Worm (Caenorhabditis elegans): ENCODE results near the gene ZK632.9.
A peak's percentile ranks its signal among the peaks of the same experiment; 100 is the strongest.

Gene ZK632.9

ce11 chrIII:9804997-9805610 lies 20.1 kb downstream of the ZK632.9 start, which contains the start of gene riok-3 (continued):
- TF ChIP-seq nfya-2 (GFP tag; IDR thresholded peaks at IDR 0.05) (no peak), aptf-2 (GFP tag; conservative IDR thresholded peaks at IDR 0.05) (no peak), Y56A3A.18 (GFP tag; IDR thresholded peaks at IDR 0.05) (peak; percentile 10; the same call in 1 of the 2 replicates), egl-44 (GFP tag; IDR thresholded peaks at IDR 0.05) (no peak), F10E7.11 (tag; optimal IDR thresholded peaks at IDR 0.05) (no peak), ceh-40 (GFP tag; IDR thresholded peaks at IDR 0.05) (no peak), B0261.1 (tag; optimal IDR thresholded peaks at IDR 0.05) (no peak), lin-40 (tag; optimal IDR thresholded peaks at IDR 0.05) (peak; percentile 11), nfyb-1 (GFP tag; IDR thresholded peaks at IDR 0.05) (peak; percentile 72), atf-7 (tag; optimal IDR thresholded peaks at IDR 0.05) (no peak), cebp-1 (GFP tag; IDR thresholded peaks at IDR 0.05) (peak; percentile 74; the same call in 1 of the 2 replicates), cebp-1 (tag; optimal IDR thresholded peaks at IDR 0.05) (peak; percentile 94)

ce11 chrIII:9802045-9802444 lies 23.2 kb downstream of the ZK632.9 start:
- TF ChIP-seq him-1 (tag; optimal IDR thresholded peaks at IDR 0.05) (peak; percentile 73), K11D2.4 (GFP tag; IDR thresholded peaks at IDR 0.05) (no peak), zfh-2 (GFP tag; conservative IDR thresholded peaks at IDR 0.05) (no peak), hlh-12 (tag; optimal IDR thresholded peaks at IDR 0.05) (no peak), snpc-1.1 (tag; optimal IDR thresholded peaks at IDR 0.05; ENCODE audit: insufficient read depth) (no peak), fkh-3 (tag; optimal IDR thresholded peaks at IDR 0.05) (no peak), nhr-90 (tag; optimal IDR thresholded peaks at IDR 0.05) (no peak), die-1 (tag; optimal IDR thresholded peaks at IDR 0.05) (no peak), let-607 (tag; optimal IDR thresholded peaks at IDR 0.05) (no peak), Y95B8A.8 (GFP tag; IDR thresholded peaks at IDR 0.05) (0 out of 2 replicates have a peak, but pooled peaks have one; percentile 67), F52B5.7 (tag; optimal IDR thresholded peaks at IDR 0.05) (no peak), zim-3 (tag; optimal IDR thresholded peaks at IDR 0.05) (no peak), lsy-27 (tag; optimal IDR thresholded peaks at IDR 0.05; ENCODE audit: borderline replicate concordance, insufficient read depth) (no peak), efl-1 (GFP tag; optimal IDR thresholded peaks at IDR 0.05) (no peak), hrde-1 (tag; optimal IDR thresholded peaks at IDR 0.05; ENCODE audit: borderline replicate concordance) (peak; percentile 2), mcd-1 (GFP tag; IDR thresholded peaks at IDR 0.05) (no peak), lin-35 (GFP tag; optimal IDR thresholded peaks at IDR 0.05) (no peak), athp-1 (tag; optimal IDR thresholded peaks at IDR 0.05) (peak; percentile 4), akir-1 (GFP tag; optimal IDR thresholded peaks at IDR 0.05) (no peak), lin-26 (GFP tag; IDR thresholded peaks at IDR 0.05) (peak; percentile 51), nhr-179 (tag; optimal IDR thresholded peaks at IDR 0.05) (no peak), Y79H2A.3 (GFP tag; conservative IDR thresholded peaks at IDR 0.05) (0 out of 2 replicates have a peak, but pooled peaks have one; percentile 21), hsf-1 (GFP tag; IDR thresholded peaks at IDR 0.05) (peak; percentile 53; the same call in 1 of the 2 replicates), rcor-1 (GFP tag; IDR thresholded peaks at IDR 0.05) (no peak), unc-130 (GFP tag; optimal IDR thresholded peaks at IDR 0.05) (no peak), D2030.7 (GFP tag; IDR thresholded peaks at IDR 0.05) (no peak), Y67H2A.10 (GFP tag; conservative IDR thresholded peaks at IDR 0.05) (no peak), F37B4.10 (GFP tag; IDR thresholded peaks at IDR 0.05) (no peak), F55B11.4 (tag; optimal IDR thresholded peaks at IDR 0.05; ENCODE audit: borderline replicate concordance, insufficient read depth) (no peak), snpc-1.3 (tag; optimal IDR thresholded peaks at IDR 0.05; ENCODE audit: insufficient read depth) (no peak), mxl-1 (tag; optimal IDR thresholded peaks at IDR 0.05) (no peak), K12H6.12 (tag; optimal IDR thresholded peaks at IDR 0.05) (no peak), F49E8.2 (tag; optimal IDR thresholded peaks at IDR 0.05; ENCODE audit: insufficient read depth) (peak; percentile 9), madf-3 (GFP tag; IDR thresholded peaks at IDR 0.05) (no peak)

Measured in whole organism, young adult.